Fruit fly (Drosophila melanogaster) whole organism, prepupa: ENCODE data around the gene CG16721.

Source experiments
- Blimp-1 ChIP-seq: fragments of 200-800 bp; sonication (Bioruptor generic); optimal IDR thresholded peaks from 3 replicates; lab custom pipeline; 2017; ENCODE audit warnings: missing biosample characterization, missing genetic modification characterization, mild to moderate bottlenecking, moderate library complexity, missing genetic modification reagents
- CG10669 ChIP-seq: fragments of 200-800 bp; sonication (Bioruptor generic); optimal IDR thresholded peaks from 3 replicates; lab custom pipeline; 2018; ENCODE audit warnings: missing biosample characterization, mild to moderate bottlenecking, missing genetic modification characterization, moderate library complexity
- CG11294 ChIP-seq: fragments of 200-800 bp; sonication (Bioruptor generic); IDR thresholded peaks from 2 replicates; pipeline ENCODE4 v1.3.6; 2022; ENCODE audit warnings: missing biosample characterization, missing genetic modification characterization
- CG11902 ChIP-seq: fragments of 200-800 bp; sonication (Bioruptor generic); optimal IDR thresholded peaks from 3 replicates; lab custom pipeline; 2016; ENCODE audit warnings: missing biosample characterization, missing genetic modification characterization
- CG1621 ChIP-seq: fragments of 200-800 bp; sonication (Bioruptor generic); optimal IDR thresholded peaks from 3 replicates; lab custom pipeline; 2018; ENCODE audit warnings: missing biosample characterization, mild to moderate bottlenecking, missing genetic modification characterization
- CG16779 ChIP-seq: fragments of 200-800 bp; sonication (Bioruptor generic); optimal IDR thresholded peaks from 3 replicates; lab custom pipeline; 2017; ENCODE audit warnings: missing biosample characterization, mild to moderate bottlenecking, missing genetic modification characterization
- CG3032 ChIP-seq: fragments of 200-800 bp; optimal IDR thresholded peaks from 2 replicates; lab custom pipeline; 2019; ENCODE audit warnings: missing biosample characterization, mild to moderate bottlenecking, missing genetic modification characterization, moderate library complexity
- CG32006 ChIP-seq: fragments of 200-800 bp; sonication (Bioruptor generic); optimal IDR thresholded peaks from 3 replicates; lab custom pipeline; 2017; ENCODE audit warnings: missing biosample characterization, mild to moderate bottlenecking, missing genetic modification characterization
- CG34406 ChIP-seq: fragments of 200-800 bp; sonication (Bioruptor generic); optimal IDR thresholded peaks from 3 replicates; lab custom pipeline; 2016; ENCODE audit warnings: missing biosample characterization, missing genetic modification characterization
- CG4318 ChIP-seq: fragments of 200-800 bp; sonication (Bioruptor generic); optimal IDR thresholded peaks from 3 replicates; lab custom pipeline; 2017; ENCODE audit warnings: missing biosample characterization, mild to moderate bottlenecking, missing genetic modification characterization
- CG6276 ChIP-seq: fragments of 200-800 bp; sonication (Bioruptor generic); optimal IDR thresholded peaks from 2 replicates; lab custom pipeline; 2017; ENCODE audit warnings: missing biosample characterization, mild to moderate bottlenecking, missing genetic modification characterization
- CG6792 ChIP-seq: fragments of 200-800 bp; sonication (Bioruptor generic); optimal IDR thresholded peaks from 3 replicates; lab custom pipeline; 2016; ENCODE audit warnings: missing biosample characterization, missing genetic modification characterization
- CG6808 ChIP-seq: fragments of 200-800 bp; sonication (Bioruptor generic); optimal IDR thresholded peaks from 3 replicates; lab custom pipeline; 2017; ENCODE audit warnings: missing biosample characterization, missing genetic modification characterization, mild to moderate bottlenecking, moderate library complexity, missing genetic modification reagents
- CG6854 ChIP-seq: fragments of 200-800 bp; sonication (Bioruptor generic); optimal IDR thresholded peaks from 2 replicates; lab custom pipeline; 2017; ENCODE audit warnings: missing biosample characterization, mild to moderate bottlenecking, missing genetic modification characterization
- CG7368 ChIP-seq: fragments of 200-800 bp; sonication (Bioruptor generic); optimal IDR thresholded peaks from 3 replicates; lab custom pipeline; 2016; ENCODE audit warnings: missing biosample characterization, missing genetic modification characterization
- CG8119 ChIP-seq: fragments of 200-800 bp; sonication (Bioruptor generic); IDR thresholded peaks from 3 replicates; pipeline ENCODE4 v1.3.6; 2022; ENCODE audit warnings: missing biosample characterization, missing genetic modification characterization
- CG9139 ChIP-seq: fragments of 200-800 bp; sonication (Bioruptor generic); optimal IDR thresholded peaks from 3 replicates; lab custom pipeline; 2017; ENCODE audit warnings: missing biosample characterization, mild to moderate bottlenecking, missing genetic modification characterization
- Eip75B ChIP-seq: fragments of 200-800 bp; sonication (Bioruptor generic); optimal IDR thresholded peaks from 3 replicates; lab custom pipeline; 2016; ENCODE audit warnings: missing biosample characterization, missing genetic modification characterization
- Eip93F ChIP-seq: fragments of 200-800 bp; sonication (Bioruptor generic); optimal IDR thresholded peaks from 2 replicates; lab custom pipeline; 2016; ENCODE audit warnings: missing biosample characterization, mild to moderate bottlenecking, missing genetic modification characterization
- Ets21C ChIP-seq: fragments of 200-800 bp; sonication (Bioruptor generic); optimal IDR thresholded peaks from 3 replicates; lab custom pipeline; 2016; ENCODE audit warnings: missing biosample characterization, missing genetic modification characterization
- Ets96B ChIP-seq: fragments of 200-800 bp; optimal IDR thresholded peaks from 2 replicates; lab custom pipeline; 2019; ENCODE audit warnings: missing biosample characterization, mild to moderate bottlenecking, missing genetic modification characterization, moderate library complexity
- Hr38 ChIP-seq: sonication (Bioruptor generic); optimal IDR thresholded peaks from 2 replicates; lab custom pipeline; 2016; ENCODE audit warnings: missing biosample characterization, missing genetic modification characterization
- Hr39 ChIP-seq: fragments of 200-800 bp; sonication (Bioruptor generic); optimal IDR thresholded peaks from 2 replicates; lab custom pipeline; 2016; ENCODE audit warnings: missing biosample characterization, missing genetic modification characterization
- Hr4 ChIP-seq: fragments of 200-800 bp; sonication (Bioruptor generic); optimal IDR thresholded peaks from 3 replicates; lab custom pipeline; 2016; ENCODE audit warnings: missing biosample characterization, missing genetic modification characterization
- Smox ChIP-seq: fragments of 200-800 bp; sonication (Bioruptor generic); optimal IDR thresholded peaks from 3 replicates; lab custom pipeline; 2016; ENCODE audit warnings: missing biosample characterization, missing genetic modification characterization
- Sox102F ChIP-seq: fragments of 200-800 bp; sonication (Bioruptor generic); optimal IDR thresholded peaks from 2 replicates; lab custom pipeline; 2016; ENCODE audit warnings: missing biosample characterization, mild to moderate bottlenecking, missing genetic modification characterization
- achi ChIP-seq: fragments of 200-800 bp; sonication (Bioruptor generic); optimal IDR thresholded peaks from 3 replicates; lab custom pipeline; 2016; ENCODE audit warnings: missing biosample characterization, missing genetic modification characterization
- acj6 ChIP-seq: fragments of 200-800 bp; sonication (Bioruptor generic); optimal IDR thresholded peaks from 3 replicates; lab custom pipeline; 2016; ENCODE audit warnings: missing biosample characterization, missing genetic modification characterization
- cyc ChIP-seq: fragments of 200-800 bp; sonication (Bioruptor generic); optimal IDR thresholded peaks from 3 replicates; lab custom pipeline; 2016; ENCODE audit warnings: missing biosample characterization, missing genetic modification characterization
- eg ChIP-seq: fragments of 200-800 bp; sonication (Bioruptor generic); IDR thresholded peaks from 3 replicates; pipeline ENCODE4 v1.3.6; 2022; ENCODE audit warnings: missing biosample characterization, missing genetic modification characterization
- esn ChIP-seq: fragments of 200-800 bp; sonication (Bioruptor generic); optimal IDR thresholded peaks from 2 replicates; lab custom pipeline; 2016; ENCODE audit warnings: missing biosample characterization, mild to moderate bottlenecking, missing genetic modification characterization, moderate library complexity
- fd59A ChIP-seq: fragments of 200-800 bp; sonication (Bioruptor generic); optimal IDR thresholded peaks from 2 replicates; lab custom pipeline; 2017; ENCODE audit warnings: missing biosample characterization, mild to moderate bottlenecking, missing genetic modification characterization, missing genetic modification reagents
- fd85E ChIP-seq: fragments of 200-800 bp; sonication (Bioruptor generic); optimal IDR thresholded peaks from 3 replicates; lab custom pipeline; 2016; ENCODE audit warnings: missing biosample characterization, missing genetic modification characterization
- fkh ChIP-seq: fragments of 200-800 bp; sonication (Bioruptor generic); optimal IDR thresholded peaks from 3 replicates; lab custom pipeline; 2017; ENCODE audit warnings: missing biosample characterization, mild to moderate bottlenecking, missing genetic modification characterization, moderate library complexity
- lz ChIP-seq: fragments of 200-800 bp; sonication (Bioruptor generic); optimal IDR thresholded peaks from 3 replicates; lab custom pipeline; 2016; ENCODE audit warnings: missing biosample characterization, missing genetic modification characterization
- pdm3 ChIP-seq: fragments of 200-800 bp; sonication (Bioruptor generic); optimal IDR thresholded peaks from 3 replicates; lab custom pipeline; 2016; ENCODE audit warnings: missing biosample characterization, missing genetic modification characterization
- salr ChIP-seq, 2 experiments: fragments of 200-800 bp; sonication (Bioruptor generic); optimal IDR thresholded peaks; 3 replicates each; lab custom pipeline; 2016 to 2018; ENCODE audit warnings: missing biosample characterization in 2 of 2, missing genetic modification characterization in 2 of 2, mild to moderate bottlenecking in 1 of 2
- spab ChIP-seq: fragments of 200-800 bp; sonication (Bioruptor generic); optimal IDR thresholded peaks from 2 replicates; lab custom pipeline; 2017; ENCODE audit warnings: missing biosample characterization, mild to moderate bottlenecking, missing genetic modification characterization, missing genetic modification reagents
- ss ChIP-seq, 2 experiments: fragments of 200-800 bp; sonication (Bioruptor generic); optimal IDR thresholded peaks; 2 replicates in 1 of 2; 3 replicates in 1 of 2; lab custom pipeline; 2017 to 2018; ENCODE audit warnings: mild to moderate bottlenecking in 2 of 2, missing biosample characterization in 2 of 2, missing genetic modification characterization in 2 of 2, moderate library complexity in 1 of 2
- svp ChIP-seq: fragments of 200-800 bp; sonication (Bioruptor generic); peaks from one replicate; lab custom pipeline; 2016; ENCODE audit warnings: missing biosample characterization, missing genetic modification characterization
- topi ChIP-seq: fragments of 200-800 bp; sonication (Bioruptor generic); optimal IDR thresholded peaks from 3 replicates; lab custom pipeline; 2016; ENCODE audit warnings: missing biosample characterization, missing genetic modification characterization
- vri ChIP-seq: fragments of 200-800 bp; sonication (Bioruptor generic); optimal IDR thresholded peaks from 3 replicates; lab custom pipeline; 2016; ENCODE audit warnings: missing biosample characterization, mild to moderate bottlenecking, missing genetic modification characterization

CG16721 gene

dm6 chrX:5891666-5892444, 12.2 kb downstream of the CG16721 start (continued):
- TF ChIP-seq cyc (GFP tag; lab: Kevin White, UChicago) (peak; percentile 34), Eip93F (GFP tag; lab: Kevin White, UChicago) (no peak), CG3032 (tag; lab: Kevin White, UChicago) (no peak), fd59A (GFP tag; lab: Kevin White, UChicago) (peak; percentile 16), pdm3 (GFP tag; lab: Kevin White, UChicago) (peak; percentile 70), CG10669 (GFP tag; lab: Kevin White, UChicago) (peak; percentile 3), CG11902 (no peak), CG6276 (GFP tag; lab: Kevin White, UChicago) (peak; percentile 38), svp (GFP tag; lab: Kevin White, UChicago) (peak; percentile 84), Ets96B (tag; lab: Kevin White, UChicago) (peak; percentile 17), CG6808 (GFP tag; lab: Kevin White, UChicago) (peak; percentile 20), lz (GFP tag; lab: Kevin White, UChicago) (peak; percentile 53), topi (GFP tag; lab: Kevin White, UChicago) (peak; percentile 59), spab (GFP tag; lab: Kevin White, UChicago) (no peak), CG6792 (GFP tag; lab: Kevin White, UChicago) (peak; percentile 37), CG34406 (GFP tag; lab: Kevin White, UChicago) (peak; percentile 36), esn (GFP tag; lab: Kevin White, UChicago) (peak; percentile 70), CG8119 (GFP tag; lab: Robert Waterston, UW) (peak; percentile 62; the same call in 2 of the 3 replicates), acj6 (GFP tag; lab: Kevin White, UChicago) (peak; percentile 52), Smox (GFP tag; lab: Kevin White, UChicago) (peak; percentile 49), CG16779 (tag; lab: Kevin White, UChicago) (no peak), CG1621 (no peak), Sox102F (GFP tag; lab: Kevin White, UChicago) (peak; percentile 43), achi (GFP tag; lab: Kevin White, UChicago) (peak; percentile 56), eg (GFP tag; lab: Robert Waterston, UW) (peak; percentile 81), fkh (GFP tag; lab: Kevin White, UChicago) (peak; percentile 1), salr (GFP tag; optimal IDR thresholded peaks at IDR 0.05; lab: Kevin White, UChicago) (peak in 1 of 2 experiments; percentile 57), vri (GFP tag; lab: Kevin White, UChicago) (peak; percentile 62), fd85E (no peak), Hr39 (GFP tag; lab: Kevin White, UChicago) (peak; percentile 66), CG11294 (GFP tag; lab: Robert Waterston, UW) (0 out of 2 replicates have a peak, but pooled peaks have one; percentile 22), Hr38 (GFP tag; lab: Kevin White, UChicago) (no peak), CG32006 (peak; percentile 73), CG4318 (GFP tag; lab: Kevin White, UChicago) (peak; percentile 64), CG6854 (GFP tag; lab: Kevin White, UChicago) (no peak), Ets21C (GFP tag; lab: Kevin White, UChicago) (peak; percentile 36), Eip75B (peak; percentile 44), Blimp-1 (no peak), CG7368 (GFP tag; lab: Kevin White, UChicago) (peak; percentile 9)

- TF ChIP-seq CG9139 (peak; percentile 23), ss (GFP tag; optimal IDR thresholded peaks at IDR 0.05; lab: Kevin White, UChicago) (peak in 1 of 2 experiments; percentile 21), Hr4 (no peak), CG1621 (peak; percentile 30)
Observed at dm6 chrX:5892512-5892911, 12.8 kb downstream of the CG16721 start.
